Worm (Caenorhabditis elegans) whole organism, L1 larva: Measurements from ENCODE around the gene spv-1.

Source experiments
- C16A3.4 ChIP-seq: fragments of 150-350 bp; optimal IDR thresholded peaks from 2 replicates; lab custom pipeline; 2014; ENCODE audit warnings: missing biosample characterization, missing genetic modification characterization
- C34B4.2 ChIP-seq: sonication (generic microtip); optimal IDR thresholded peaks from 2 replicates; lab custom pipeline; 2017; ENCODE audit warnings: mild to moderate bottlenecking, missing genetic modification characterization, missing compliant biosample characterization
- F16B12.6 ChIP-seq: fragments of 150-350 bp; optimal IDR thresholded peaks from 2 replicates; lab custom pipeline; 2014; ENCODE audit warnings: missing biosample characterization, missing genetic modification characterization
- aha-1 ChIP-seq: fragments of 150-350 bp; optimal IDR thresholded peaks from 2 replicates; lab custom pipeline; 2014; ENCODE audit warnings: missing biosample characterization, missing genetic modification characterization
- ama-1 ChIP-seq: fragments of 150-350 bp; optimal IDR thresholded peaks from 2 replicates; lab custom pipeline; 2014
- ceh-63 ChIP-seq: fragments of 200-800 bp; sonication (Bioruptor generic); optimal IDR thresholded peaks from 2 replicates; lab custom pipeline; 2018; ENCODE audit warnings: mild to moderate bottlenecking, missing genetic modification characterization, missing compliant biosample characterization
- ceh-8 ChIP-seq: fragments of 200-800 bp; sonication (Bioruptor generic); optimal IDR thresholded peaks from 2 replicates; lab custom pipeline; 2018; ENCODE audit warnings: mild to moderate bottlenecking, missing genetic modification characterization, moderate library complexity, missing compliant biosample characterization
- ceh-82 ChIP-seq, 3 experiments: fragments of 150-350 bp in 1 of 3; sonication (generic microtip) in 2 of 3; optimal IDR thresholded peaks; 2 replicates each; lab custom pipeline; 2014 to 2017; ENCODE audit warnings: missing biosample characterization in 3 of 3, missing genetic modification characterization in 3 of 3
- ces-1 ChIP-seq: fragments of 150-350 bp; optimal IDR thresholded peaks from 2 replicates; lab custom pipeline; 2014; ENCODE audit warnings: missing biosample characterization, missing genetic modification reagents, missing genetic modification characterization
- dpl-1 ChIP-seq, 3 experiments: fragments of 150-350 bp in 2 of 3; sonication (generic microtip) in 1 of 3; optimal IDR thresholded peaks; 2 replicates each; lab custom pipeline; 2014 to 2017; ENCODE audit warnings: missing biosample characterization in 3 of 3, missing genetic modification characterization in 3 of 3, missing genetic modification reagents in 3 of 3
- efl-3 ChIP-seq: fragments of 200-800 bp; sonication (Bioruptor generic); optimal IDR thresholded peaks from 2 replicates; lab custom pipeline; 2018; ENCODE audit warnings: mild to moderate bottlenecking, missing genetic modification characterization, missing compliant biosample characterization
- egl-13 ChIP-seq: sonication (generic microtip); optimal IDR thresholded peaks from 2 replicates; lab custom pipeline; 2016; ENCODE audit warnings: missing genotype, missing genetic modification reagents, missing genetic modification characterization, missing compliant biosample characterization
- egl-27 ChIP-seq, 2 experiments: fragments of 150-350 bp in 1 of 2; sonication (generic microtip); optimal IDR thresholded peaks; 3 replicates each; lab custom pipeline; 2017 to 2018; ENCODE audit warnings: missing biosample characterization in 2 of 2, missing genetic modification characterization in 2 of 2, missing genetic modification reagents in 2 of 2
- elt-2 ChIP-seq: sonication (generic microtip); optimal IDR thresholded peaks from 2 replicates; lab custom pipeline; 2016; ENCODE audit warnings: missing genetic modification characterization, mild to moderate bottlenecking, inconsistent platforms, missing compliant biosample characterization, missing genetic modification reagents
- ets-5 ChIP-seq: fragments of 200-800 bp; sonication (Bioruptor generic); IDR thresholded peaks from 2 replicates; pipeline ENCODE4 v1.3.6; 2022; ENCODE audit warnings: missing genetic modification characterization, missing compliant biosample characterization
- fkh-10 ChIP-seq: sonication (generic microtip); optimal IDR thresholded peaks from 2 replicates; lab custom pipeline; 2017; ENCODE audit warnings: missing biosample characterization, missing genetic modification reagents, missing genetic modification characterization
- grh-1 ChIP-seq: fragments of 200-800 bp; sonication (Bioruptor generic); IDR thresholded peaks from 2 replicates; pipeline ENCODE4 v1.3.6; 2022; ENCODE audit warnings: missing genetic modification reagents, missing genetic modification characterization, missing compliant biosample characterization
- hlh-4 ChIP-seq: sonication (generic microtip); optimal IDR thresholded peaks from 2 replicates; lab custom pipeline; 2016; ENCODE audit warnings: mild to moderate bottlenecking, missing genetic modification characterization, missing compliant biosample characterization
- hpl-2 ChIP-seq: fragments of 150-350 bp; optimal IDR thresholded peaks from 2 replicates; lab custom pipeline; 2014; ENCODE audit warnings: missing biosample characterization, missing genetic modification reagents, missing genetic modification characterization
- isw-1 ChIP-seq: fragments of 200-800 bp; sonication (Bioruptor generic); IDR thresholded peaks from 2 replicates; pipeline ENCODE4 v1.3.6; 2022; ENCODE audit warnings: missing genetic modification characterization, missing compliant biosample characterization
- jun-1 ChIP-seq: fragments of 150-350 bp; optimal IDR thresholded peaks from 2 replicates; lab custom pipeline; 2014; ENCODE audit warnings: missing biosample characterization, missing genetic modification reagents, missing genetic modification characterization
- lin-14 ChIP-seq: fragments of 200-800 bp; sonication (Bioruptor generic); optimal IDR thresholded peaks from 2 replicates; lab custom pipeline; 2018; ENCODE audit warnings: mild to moderate bottlenecking, missing genetic modification characterization, moderate library complexity, missing compliant biosample characterization
- lin-15B ChIP-seq: fragments of 150-350 bp; sonication (generic microtip); optimal IDR thresholded peaks from 3 replicates; lab custom pipeline; 2014; ENCODE audit warnings: missing biosample characterization, missing genetic modification characterization
- lin-35 ChIP-seq, 2 experiments: fragments of 150-350 bp; optimal IDR thresholded peaks; 2 replicates each; lab custom pipeline; 2014; ENCODE audit warnings: missing biosample characterization in 2 of 2, missing genetic modification characterization in 2 of 2, missing genetic modification reagents in 2 of 2
- lin-39 ChIP-seq: fragments of 150-350 bp; optimal IDR thresholded peaks from 2 replicates; lab custom pipeline; 2014; ENCODE audit warnings: missing biosample characterization, missing genetic modification reagents, missing genetic modification characterization
- lir-3 ChIP-seq: sonication (generic microtip); optimal IDR thresholded peaks from 2 replicates; lab custom pipeline; 2016; ENCODE audit warnings: mild to moderate bottlenecking, missing genetic modification characterization, moderate library complexity, missing compliant biosample characterization; ENCODE audit not compliant: poor library complexity
- mep-1 ChIP-seq: fragments of 150-350 bp; optimal IDR thresholded peaks from 2 replicates; lab custom pipeline; 2014; ENCODE audit warnings: missing biosample characterization, missing genetic modification characterization
- nhr-12 ChIP-seq: sonication (generic microtip); optimal IDR thresholded peaks from 2 replicates; lab custom pipeline; 2017; ENCODE audit warnings: missing biosample characterization, missing genetic modification characterization
- nhr-20 ChIP-seq: sonication (generic microtip); optimal IDR thresholded peaks from 2 replicates; lab custom pipeline; 2016; ENCODE audit warnings: mild to moderate bottlenecking, missing genetic modification characterization, missing compliant biosample characterization
- nhr-237 ChIP-seq: fragments of 150-350 bp; optimal IDR thresholded peaks from 2 replicates; lab custom pipeline; 2014; ENCODE audit warnings: missing biosample characterization, missing genetic modification characterization
- nhr-71 ChIP-seq: sonication (generic microtip); optimal IDR thresholded peaks from 2 replicates; lab custom pipeline; 2016; ENCODE audit warnings: mild to moderate bottlenecking, missing genetic modification characterization, moderate library complexity, missing compliant biosample characterization
- nhr-76 ChIP-seq: sonication (generic microtip); optimal IDR thresholded peaks from 2 replicates; lab custom pipeline; 2017; ENCODE audit warnings: missing biosample characterization, missing genetic modification characterization
- nhr-84 ChIP-seq: sonication (generic microtip); optimal IDR thresholded peaks from 2 replicates; lab custom pipeline; 2017; ENCODE audit warnings: missing biosample characterization, missing genetic modification characterization
- nhr-90 ChIP-seq: sonication (generic microtip); optimal IDR thresholded peaks from 2 replicates; lab custom pipeline; 2016; ENCODE audit warnings: mild to moderate bottlenecking, missing genetic modification characterization, missing compliant biosample characterization; ENCODE audit not compliant: poor library complexity
- pag-3 ChIP-seq: sonication (generic microtip); optimal IDR thresholded peaks from 2 replicates; lab custom pipeline; 2017; ENCODE audit warnings: missing genetic modification characterization, mild to moderate bottlenecking, missing compliant biosample characterization, antibody characterized with exemption, borderline replicate concordance; ENCODE audit not compliant: insufficient read depth
- pqm-1 ChIP-seq: sonication (generic microtip); optimal IDR thresholded peaks from 3 replicates; lab custom pipeline; 2017; ENCODE audit warnings: missing biosample characterization, missing genetic modification characterization
- rnt-1 ChIP-seq: sonication (generic microtip); optimal IDR thresholded peaks from 2 replicates; lab custom pipeline; 2016; ENCODE audit warnings: mild to moderate bottlenecking, missing genetic modification characterization, moderate library complexity, missing compliant biosample characterization
- sptf-1 ChIP-seq: fragments of 150-350 bp; optimal IDR thresholded peaks from 2 replicates; lab custom pipeline; 2014; ENCODE audit warnings: missing biosample characterization, missing genetic modification characterization
- sup-37 ChIP-seq: fragments of 200-800 bp; sonication (Bioruptor generic); optimal IDR thresholded peaks from 2 replicates; lab custom pipeline; 2018; ENCODE audit warnings: mild to moderate bottlenecking, missing genetic modification characterization, missing compliant biosample characterization
- tbx-2 ChIP-seq: sonication (generic microtip); optimal IDR thresholded peaks from 2 replicates; lab custom pipeline; 2016; ENCODE audit warnings: missing genetic modification characterization, missing compliant biosample characterization
- unc-130 ChIP-seq: fragments of 150-350 bp; optimal IDR thresholded peaks from 2 replicates; lab custom pipeline; 2017; ENCODE audit warnings: missing biosample characterization, missing genetic modification characterization, inconsistent platforms
- unc-30 ChIP-seq: sonication (generic microtip); optimal IDR thresholded peaks from 2 replicates; lab custom pipeline; 2017; ENCODE audit warnings: missing biosample characterization, missing genetic modification characterization
- unc-86 ChIP-seq: sonication (generic microtip); optimal IDR thresholded peaks from 2 replicates; lab custom pipeline; 2016; ENCODE audit warnings: missing genetic modification characterization, missing compliant biosample characterization
- zag-1 ChIP-seq: fragments of 150-350 bp; optimal IDR thresholded peaks from 2 replicates; lab custom pipeline; 2014; ENCODE audit warnings: missing biosample characterization, missing genetic modification characterization
- zip-4 ChIP-seq: fragments of 200-800 bp; sonication (Bioruptor generic); optimal IDR thresholded peaks from 2 replicates; lab custom pipeline; 2018; ENCODE audit warnings: mild to moderate bottlenecking, missing genetic modification characterization, moderate library complexity, missing compliant biosample characterization
- ztf-11 ChIP-seq, 2 experiments: sonication (generic microtip); optimal IDR thresholded peaks; 2 replicates each; lab custom pipeline; 2016 to 2017; ENCODE audit warnings: missing genetic modification characterization in 2 of 2, missing biosample characterization in 1 of 2, missing compliant biosample characterization in 1 of 2

spv-1 gene

DNA sequence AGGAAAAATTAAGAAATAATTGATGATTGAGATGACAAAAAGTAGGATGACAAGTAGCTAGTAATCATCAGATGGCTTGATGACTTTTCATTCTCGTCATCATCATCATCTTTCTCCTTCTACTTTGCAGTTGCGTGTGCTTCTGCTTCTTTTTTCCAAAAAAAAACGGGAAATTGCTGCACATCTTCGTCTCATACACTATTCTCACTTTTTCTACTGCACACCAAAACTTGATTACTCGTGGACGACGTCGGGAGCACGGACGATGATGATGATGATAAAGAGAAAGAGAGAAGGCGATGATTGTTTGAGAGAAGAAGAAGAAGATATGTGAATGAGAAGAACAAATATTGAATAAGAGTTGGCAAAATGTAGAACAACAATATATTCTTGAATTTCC, 7.3 kb downstream of the spv-1 start:
- peak; percentile 78 for TF ChIP-seq lin-14
- TF ChIP-seq nhr-71 = peak; percentile 55
- TF ChIP-seq ets-5 = no peak
- TF ChIP-seq tbx-2 (tag; lab: Kevin White, UChicago) = peak; percentile 11
- TF ChIP-seq ama-1 (lab: Kevin White, UChicago) = no peak
- peak in 1 of 3 experiments; percentile 33 for TF ChIP-seq ceh-82 (tag; optimal IDR thresholded peaks at IDR 0.05; lab: Kevin White, UChicago)
- no peak for TF ChIP-seq egl-27 (tag; optimal IDR thresholded peaks at IDR 0.05; lab: Kevin White, UChicago)
- TF ChIP-seq zag-1 (tag; lab: Kevin White, UChicago) = no peak
- peak; percentile 34 for TF ChIP-seq ceh-8 (GFP tag; lab: Kevin White, UChicago)
- TF ChIP-seq ces-1 = peak; percentile 76
- TF ChIP-seq C16A3.4 (tag; lab: Kevin White, UChicago) = no peak
- TF ChIP-seq C34B4.2 (tag; lab: Kevin White, UChicago) = no peak
- TF ChIP-seq lin-15B = no peak
- TF ChIP-seq isw-1 (GFP tag; lab: Robert Waterston, UW) = no peak
- peak; percentile 88 for TF ChIP-seq fkh-10 (GFP tag; lab: Kevin White, UChicago)

DNA sequence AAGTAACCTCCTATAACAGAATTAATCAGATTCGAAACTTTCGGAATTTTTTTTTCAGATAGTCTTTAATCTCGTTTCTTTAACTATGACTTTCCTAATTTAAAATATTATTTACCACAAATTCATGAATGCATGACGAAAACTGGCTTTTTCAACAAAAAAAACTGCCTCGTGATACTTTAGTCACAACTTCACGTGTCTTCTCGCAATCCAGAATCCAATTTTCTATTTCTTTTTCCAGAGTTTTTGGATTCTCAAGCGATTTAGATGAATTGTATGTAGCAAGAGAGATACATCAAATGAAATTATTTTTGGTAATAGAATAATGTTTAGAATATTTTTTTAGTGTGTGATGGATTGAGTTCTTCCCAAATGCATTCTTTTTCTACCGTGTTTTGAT, 8.3 kb downstream of the spv-1 start:
- TF ChIP-seq aha-1 (tag; lab: Kevin White, UChicago) (no peak), lin-14 (peak; percentile 56), ceh-63 (GFP tag; lab: Kevin White, UChicago) (peak; percentile 44), nhr-71 (peak; percentile 27)

DNA sequence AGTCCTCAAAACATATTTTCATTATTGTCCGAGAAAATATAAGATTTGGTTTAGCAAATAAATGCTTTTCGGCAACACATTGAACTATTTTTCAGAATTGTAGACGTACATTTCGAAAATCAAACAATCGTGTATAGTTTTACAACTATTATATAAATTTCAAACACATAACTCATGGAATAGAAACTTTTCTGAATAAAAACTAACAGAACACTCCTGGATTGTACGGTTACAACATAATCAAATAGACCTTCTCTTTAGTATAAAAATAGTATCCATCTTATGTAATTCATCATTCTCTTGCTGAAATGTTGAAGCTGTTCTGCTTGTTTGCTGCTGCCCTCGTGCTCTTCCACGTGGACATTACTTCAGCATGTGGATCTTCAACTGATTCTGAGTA, 17.5 kb downstream of the spv-1 start, which contains the start of gene ZK675.4:
TSS of gene ZK675.4 (plus strand) at position 301 of the 400 bp plus-strand sequence.
- TF ChIP-seq jun-1 (tag; lab: Kevin White, UChicago) = no peak
- TF ChIP-seq rnt-1 (tag; lab: Kevin White, UChicago) = no peak
- TF ChIP-seq unc-30 (tag; lab: Kevin White, UChicago) = no peak
- no peak for TF ChIP-seq dpl-1 (GFP tag; optimal IDR thresholded peaks at IDR 0.05; lab: Kevin White, UChicago)

DNA sequence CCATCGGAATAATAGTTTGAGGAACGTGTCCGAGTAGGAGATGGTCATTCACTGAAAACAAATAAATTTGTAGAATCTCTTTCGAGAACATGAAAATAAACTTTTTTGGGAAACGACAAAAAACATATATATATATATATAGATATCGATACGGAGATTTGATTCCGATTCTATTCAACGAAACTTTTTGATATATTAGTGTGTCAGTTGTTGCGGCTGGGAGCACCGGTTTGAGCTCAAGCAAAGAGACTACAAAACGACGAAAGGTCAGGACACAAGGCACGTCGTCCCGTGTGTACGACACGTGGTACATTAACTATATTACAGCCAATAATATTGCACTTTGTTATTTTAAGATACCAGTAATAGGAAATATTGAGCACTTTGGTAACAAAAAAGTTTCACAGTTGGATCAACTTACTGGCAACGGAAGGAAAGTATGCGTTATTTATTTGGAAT, 20.9 kb downstream of the spv-1 start, which contains the start of gene best-23:
TSS of gene best-23 (minus strand) at position 51 of the 459 bp plus-strand sequence.
- TF ChIP-seq nhr-237 (tag; lab: Kevin White, UChicago) (no peak), grh-1 (GFP tag; lab: Robert Waterston, UW) (no peak), lin-39 (tag; lab: Kevin White, UChicago) (no peak), rnt-1 (tag; lab: Kevin White, UChicago) (peak; percentile 63), nhr-20 (peak; percentile 44), ztf-11 (tag; optimal IDR thresholded peaks at IDR 0.05; lab: Kevin White, UChicago) (no peak), C16A3.4 (tag; lab: Kevin White, UChicago) (no peak), hpl-2 (GFP tag; lab: Kevin White, UChicago) (no peak), nhr-84 (tag; lab: Kevin White, UChicago) (no peak), nhr-76 (tag; lab: Kevin White, UChicago) (no peak), ceh-8 (GFP tag; lab: Kevin White, UChicago) (no peak), ceh-82 (tag; optimal IDR thresholded peaks at IDR 0.05; lab: Kevin White, UChicago) (no peak), F16B12.6 (tag; lab: Kevin White, UChicago) (no peak), unc-130 (tag; lab: Kevin White, UChicago) (no peak), isw-1 (GFP tag; lab: Robert Waterston, UW) (no peak), sup-37 (no peak), pqm-1 (tag; lab: Kevin White, UChicago) (no peak), aha-1 (tag; lab: Kevin White, UChicago) (no peak), nhr-12 (tag; lab: Kevin White, UChicago) (no peak), lir-3 (tag; lab: Kevin White, UChicago) (no peak), ets-5 (no peak), fkh-10 (GFP tag; lab: Kevin White, UChicago) (no peak), lin-35 (GFP tag; optimal IDR thresholded peaks at IDR 0.05; lab: Kevin White, UChicago) (no peak), sptf-1 (tag; lab: Kevin White, UChicago) (no peak), unc-86 (no peak), hlh-4 (tag; lab: Kevin White, UChicago) (no peak), egl-13 (no peak), nhr-90 (tag; lab: Kevin White, UChicago) (no peak), elt-2 (tag; lab: Kevin White, UChicago) (no peak), zip-4 (GFP tag; lab: Kevin White, UChicago) (no peak), pag-3 (no peak), efl-3 (GFP tag; lab: Kevin White, UChicago) (no peak), egl-27 (tag; optimal IDR thresholded peaks at IDR 0.05; lab: Kevin White, UChicago) (no peak), mep-1 (tag; lab: Kevin White, UChicago) (no peak)
